Fruit fly (Drosophila melanogaster) whole organism, pupa: Measurements from ENCODE around the gene CG31960.
A peak's percentile ranks its signal among the peaks of the same experiment; 100 is the strongest.

Source experiments
- CG10348 ChIP-seq: fragments of 200-800 bp; sonication (Bioruptor generic); IDR thresholded peaks from 2 replicates; pipeline ENCODE4 v1.3.6; 2022; ENCODE audit warnings: missing biosample characterization, missing genetic modification characterization
- CG12605 ChIP-seq: fragments of 200-800 bp; sonication (Bioruptor generic); IDR thresholded peaks from 2 replicates; pipeline ENCODE4 v1.3.6; 2022; ENCODE audit warnings: missing biosample characterization, missing genetic modification characterization
- CG13204 ChIP-seq: fragments of 200-800 bp; sonication (Bioruptor generic); optimal IDR thresholded peaks from 2 replicates; lab custom pipeline; 2018; ENCODE audit warnings: missing biosample characterization, mild to moderate bottlenecking, missing genetic modification characterization, moderate library complexity
- CG14655 ChIP-seq: fragments of 200-800 bp; sonication (Bioruptor generic); optimal IDR thresholded peaks from 3 replicates; lab custom pipeline; 2017; ENCODE audit warnings: mild to moderate bottlenecking, missing biosample characterization, missing genetic modification reagents, missing genetic modification characterization
- CG15710 ChIP-seq: fragments of 200-800 bp; sonication (Bioruptor generic); optimal IDR thresholded peaks from 2 replicates; lab custom pipeline; 2018; ENCODE audit warnings: missing biosample characterization, mild to moderate bottlenecking, missing genetic modification characterization, moderate library complexity
- CG17806 ChIP-seq: fragments of 200-800 bp; sonication (Bioruptor generic); optimal IDR thresholded peaks from 2 replicates; lab custom pipeline; 2018; ENCODE audit warnings: missing biosample characterization, mild to moderate bottlenecking, missing genetic modification characterization, moderate library complexity
- CG32121 ChIP-seq: fragments of 200-800 bp; sonication (Bioruptor generic); IDR thresholded peaks from 2 replicates; pipeline ENCODE4 v1.3.6; 2022; ENCODE audit warnings: missing biosample characterization, missing genetic modification characterization
- CG34367 ChIP-seq: fragments of 200-800 bp; sonication (Bioruptor generic); optimal IDR thresholded peaks from 2 replicates; lab custom pipeline; 2018; ENCODE audit warnings: missing biosample characterization, mild to moderate bottlenecking, missing genetic modification characterization
- CG4496 ChIP-seq: fragments of 200-800 bp; sonication (Bioruptor generic); IDR thresholded peaks from 3 replicates; pipeline ENCODE4 v1.3.6; 2022; ENCODE audit warnings: missing biosample characterization, missing genetic modification characterization
- CG8159 ChIP-seq: fragments of 200-800 bp; sonication (Bioruptor generic); optimal IDR thresholded peaks from 3 replicates; lab custom pipeline; 2018; ENCODE audit warnings: missing biosample characterization, mild to moderate bottlenecking, missing genetic modification characterization, moderate library complexity
- CG8301 ChIP-seq: fragments of 200-800 bp; sonication (Bioruptor generic); optimal IDR thresholded peaks from 2 replicates; lab custom pipeline; 2018; ENCODE audit warnings: missing biosample characterization, mild to moderate bottlenecking, missing genetic modification characterization
- CG9948 ChIP-seq: fragments of 200-800 bp; sonication (Bioruptor generic); optimal IDR thresholded peaks from 2 replicates; lab custom pipeline; 2018; ENCODE audit warnings: missing biosample characterization, mild to moderate bottlenecking, missing genetic modification characterization, moderate library complexity
- D1 ChIP-seq: fragments of 200-800 bp; sonication (Bioruptor generic); optimal IDR thresholded peaks from 2 replicates; lab custom pipeline; 2018; ENCODE audit warnings: missing biosample characterization, mild to moderate bottlenecking, missing genetic modification characterization, moderate library complexity
- EcR ChIP-seq: fragments of 200-800 bp; sonication (Bioruptor generic); optimal IDR thresholded peaks from 3 replicates; lab custom pipeline; 2019; ENCODE audit warnings: missing biosample characterization, missing genetic modification characterization, mild to moderate bottlenecking, moderate library complexity, missing genetic modification reagents
- Ets98B ChIP-seq: fragments of 200-800 bp; sonication (Bioruptor generic); IDR thresholded peaks from 2 replicates; pipeline ENCODE4 v1.3.6; 2022; ENCODE audit warnings: missing biosample characterization, missing genetic modification characterization
- Pif1A ChIP-seq: fragments of 200-800 bp; sonication (Bioruptor generic); optimal IDR thresholded peaks from 3 replicates; lab custom pipeline; 2016; ENCODE audit warnings: missing biosample characterization, missing genetic modification characterization
- Pif1B ChIP-seq: fragments of 200-800 bp; sonication (Bioruptor generic); optimal IDR thresholded peaks from 3 replicates; lab custom pipeline; 2016; ENCODE audit warnings: missing biosample characterization, missing genetic modification characterization
- Snoo ChIP-seq: fragments of 200-800 bp; sonication (Bioruptor generic); optimal IDR thresholded peaks from 3 replicates; lab custom pipeline; 2017; ENCODE audit warnings: missing biosample characterization, mild to moderate bottlenecking, missing genetic modification characterization, inconsistent platforms
- fd96Ca ChIP-seq: fragments of 200-800 bp; sonication (Bioruptor generic); IDR thresholded peaks from 3 replicates; pipeline ENCODE4 v1.3.6; 2022; ENCODE audit warnings: missing biosample characterization, missing genetic modification characterization
- gl ChIP-seq: fragments of 200-800 bp; sonication (Bioruptor generic); optimal IDR thresholded peaks from 2 replicates; lab custom pipeline; 2018; ENCODE audit warnings: missing biosample characterization, mild to moderate bottlenecking, missing genetic modification characterization
- rn ChIP-seq: fragments of 200-800 bp; sonication (Bioruptor generic); IDR thresholded peaks from 2 replicates; pipeline ENCODE4 v1.3.6; 2022; ENCODE audit warnings: missing biosample characterization, missing genetic modification characterization

The CG31960 gene

DNA sequence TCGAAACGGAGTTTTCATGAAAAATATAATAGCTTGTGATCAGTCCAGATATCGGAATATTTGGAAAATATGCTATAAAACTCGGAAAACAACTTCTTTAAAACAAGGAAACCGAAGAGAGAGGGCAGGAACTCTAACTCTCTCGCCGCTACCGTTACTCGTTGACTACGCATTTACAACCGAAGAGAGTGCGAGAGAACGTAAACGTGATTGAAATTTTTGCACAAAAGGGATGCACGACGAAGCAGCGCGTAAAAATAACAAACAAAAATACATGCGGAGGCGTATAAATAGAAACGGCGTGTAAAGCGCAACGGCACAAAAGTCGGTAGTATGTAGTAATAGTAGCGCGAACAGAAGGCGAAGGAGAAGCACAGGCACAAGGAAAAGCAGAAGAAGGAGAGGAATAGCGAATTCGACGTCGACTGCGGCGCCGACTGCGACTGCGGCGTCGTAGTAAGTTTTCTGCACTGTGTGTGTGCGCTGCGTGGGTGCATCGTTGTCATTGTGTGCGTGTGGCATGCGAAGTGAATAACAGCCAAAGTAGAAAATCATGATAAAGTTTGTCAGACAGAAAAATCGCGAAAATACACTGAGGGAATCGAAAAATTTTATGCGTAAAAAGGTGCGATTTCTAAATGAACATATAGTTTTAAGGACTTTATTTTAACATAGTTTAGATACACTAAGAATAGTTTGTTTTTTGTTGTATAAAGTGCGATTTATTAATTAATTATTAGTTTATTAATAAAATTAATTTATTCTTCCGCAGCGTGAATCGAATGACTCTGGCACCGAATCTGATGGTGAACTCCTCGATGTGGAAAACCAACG lies 21.7 kb downstream of the CG31960 start:
- no peak for TF ChIP-seq Pif1B (GFP tag; lab: Kevin White, UChicago)
- no peak for TF ChIP-seq Snoo
- peak; percentile 41 for TF ChIP-seq CG17806 (tag; lab: Kevin White, UChicago)
- TF ChIP-seq CG8301, result no peak
- peak; percentile 64 for TF ChIP-seq D1 (tag; lab: Kevin White, UChicago)
- TF ChIP-seq CG14655 (GFP tag; lab: Kevin White, UChicago), result no peak
- peak; percentile 41; the same call in 1 of the 2 replicates for TF ChIP-seq CG12605
- no peak for TF ChIP-seq fd96Ca (GFP tag; lab: Robert Waterston, UW)
- TF ChIP-seq CG34367 (tag; lab: Kevin White, UChicago), result peak; percentile 9
- peak; percentile 66; the same call in 2 of the 3 replicates for TF ChIP-seq CG4496 (GFP tag; lab: Robert Waterston, UW)
- TF ChIP-seq gl (tag; lab: Kevin White, UChicago), result no peak
- peak; percentile 75 for TF ChIP-seq Ets98B (GFP tag; lab: Robert Waterston, UW)
- TF ChIP-seq CG32121, result peak; percentile 26; the same call in 1 of the 2 replicates
- peak; percentile 32 for TF ChIP-seq CG9948 (tag; lab: Kevin White, UChicago)

DNA sequence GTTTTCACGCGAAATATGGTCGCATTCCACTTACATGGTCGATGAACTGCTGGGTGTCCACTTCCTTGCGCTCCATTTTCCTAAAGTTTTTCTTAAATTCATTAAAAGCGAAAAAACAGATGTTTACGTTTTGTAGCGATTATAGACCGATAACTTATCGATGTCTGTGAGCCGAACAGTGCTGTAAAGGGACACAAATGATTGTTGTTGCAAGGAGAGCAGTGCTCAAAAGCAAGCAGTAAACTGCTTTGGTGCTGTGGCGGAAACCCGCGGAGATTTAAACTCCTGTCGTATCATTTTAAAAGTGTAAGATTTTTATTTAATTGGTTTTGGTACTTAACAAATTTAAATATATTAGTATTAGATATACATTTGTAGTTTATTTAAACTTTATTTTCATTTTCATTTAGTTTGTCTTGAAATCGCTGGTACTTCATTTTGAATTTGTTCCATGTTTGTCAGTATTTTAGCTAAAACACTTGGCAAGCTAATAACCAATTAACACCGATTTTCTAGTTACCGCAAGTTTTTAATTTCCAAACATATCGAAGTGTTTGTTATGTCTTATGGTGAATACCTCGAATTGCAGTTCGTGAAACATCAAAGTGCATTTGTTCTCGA lies 28.6 kb downstream of the CG31960 start, which contains the start of gene CG3407:
Gene CG3407 (minus strand): TSS at position 156 of the 621 bp plus-strand sequence.
- no peak for TF ChIP-seq D1 (tag; lab: Kevin White, UChicago)
- no peak for TF ChIP-seq Pif1B (GFP tag; lab: Kevin White, UChicago)
- TF ChIP-seq Snoo, result no peak
- no peak for TF ChIP-seq CG10348 (GFP tag; lab: Robert Waterston, UW)
- no peak for TF ChIP-seq Pif1A (GFP tag; lab: Kevin White, UChicago)
- TF ChIP-seq CG15710 (tag; lab: Kevin White, UChicago), result no peak
- no peak for TF ChIP-seq CG9948 (tag; lab: Kevin White, UChicago)
- TF ChIP-seq CG8159 (tag; lab: Kevin White, UChicago), result no peak
- TF ChIP-seq gl (tag; lab: Kevin White, UChicago), result no peak
- TF ChIP-seq CG34367 (tag; lab: Kevin White, UChicago), result no peak
- TF ChIP-seq CG32121, result no peak
- no peak for TF ChIP-seq rn (GFP tag; lab: Robert Waterston, UW)
- no peak for TF ChIP-seq CG12605
- no peak for TF ChIP-seq fd96Ca (GFP tag; lab: Robert Waterston, UW)
- TF ChIP-seq CG17806 (tag; lab: Kevin White, UChicago), result no peak
- TF ChIP-seq CG4496 (GFP tag; lab: Robert Waterston, UW), result no peak

- TF ChIP-seq Snoo (no peak), EcR (GFP tag; lab: Kevin White, UChicago) (no peak), CG13204 (GFP tag; lab: Kevin White, UChicago) (no peak), D1 (tag; lab: Kevin White, UChicago) (no peak), CG17806 (tag; lab: Kevin White, UChicago) (no peak), Pif1A (GFP tag; lab: Kevin White, UChicago) (no peak), CG8301 (no peak), CG8159 (tag; lab: Kevin White, UChicago) (no peak), rn (GFP tag; lab: Robert Waterston, UW) (no peak), CG15710 (tag; lab: Kevin White, UChicago) (no peak), CG10348 (GFP tag; lab: Robert Waterston, UW) (no peak), CG32121 (no peak), gl (tag; lab: Kevin White, UChicago) (no peak)
Observed at dm6 chr2L:3814163-3814562, 29.4 kb downstream of the CG31960 start.

DNA sequence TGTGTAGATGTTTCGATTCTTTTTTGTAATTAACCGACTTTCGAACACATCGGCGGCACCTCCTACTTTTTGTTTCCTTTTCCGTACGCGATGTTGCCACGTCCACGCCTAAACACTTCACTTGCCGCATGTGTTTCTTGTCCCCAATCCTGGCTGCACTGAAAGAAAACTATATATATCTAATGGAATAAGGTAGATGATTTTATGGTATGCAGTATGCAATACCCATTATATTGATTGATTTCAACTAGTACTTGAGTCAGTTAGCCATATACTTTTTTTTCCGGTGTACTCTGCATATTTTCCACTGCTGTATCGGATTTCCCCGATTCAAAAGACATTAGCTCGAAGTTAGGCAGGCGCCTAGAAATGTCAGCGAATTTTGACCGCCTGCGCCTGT lies 34.2 kb downstream of the CG31960 start:
- TF ChIP-seq CG14655 (GFP tag; lab: Kevin White, UChicago), result no peak
- TF ChIP-seq CG13204 (GFP tag; lab: Kevin White, UChicago), result no peak
- TF ChIP-seq CG8159 (tag; lab: Kevin White, UChicago), result no peak
- no peak for TF ChIP-seq CG32121
- TF ChIP-seq Pif1A (GFP tag; lab: Kevin White, UChicago), result no peak
- TF ChIP-seq fd96Ca (GFP tag; lab: Robert Waterston, UW), result no peak
- no peak for TF ChIP-seq rn (GFP tag; lab: Robert Waterston, UW)
- TF ChIP-seq gl (tag; lab: Kevin White, UChicago), result no peak
- no peak for TF ChIP-seq CG10348 (GFP tag; lab: Robert Waterston, UW)
- no peak for TF ChIP-seq Ets98B (GFP tag; lab: Robert Waterston, UW)
- no peak for TF ChIP-seq CG12605
- no peak for TF ChIP-seq D1 (tag; lab: Kevin White, UChicago)
- TF ChIP-seq CG4496 (GFP tag; lab: Robert Waterston, UW), result no peak
- no peak for TF ChIP-seq Pif1B (GFP tag; lab: Kevin White, UChicago)
- TF ChIP-seq CG9948 (tag; lab: Kevin White, UChicago), result no peak

DNA sequence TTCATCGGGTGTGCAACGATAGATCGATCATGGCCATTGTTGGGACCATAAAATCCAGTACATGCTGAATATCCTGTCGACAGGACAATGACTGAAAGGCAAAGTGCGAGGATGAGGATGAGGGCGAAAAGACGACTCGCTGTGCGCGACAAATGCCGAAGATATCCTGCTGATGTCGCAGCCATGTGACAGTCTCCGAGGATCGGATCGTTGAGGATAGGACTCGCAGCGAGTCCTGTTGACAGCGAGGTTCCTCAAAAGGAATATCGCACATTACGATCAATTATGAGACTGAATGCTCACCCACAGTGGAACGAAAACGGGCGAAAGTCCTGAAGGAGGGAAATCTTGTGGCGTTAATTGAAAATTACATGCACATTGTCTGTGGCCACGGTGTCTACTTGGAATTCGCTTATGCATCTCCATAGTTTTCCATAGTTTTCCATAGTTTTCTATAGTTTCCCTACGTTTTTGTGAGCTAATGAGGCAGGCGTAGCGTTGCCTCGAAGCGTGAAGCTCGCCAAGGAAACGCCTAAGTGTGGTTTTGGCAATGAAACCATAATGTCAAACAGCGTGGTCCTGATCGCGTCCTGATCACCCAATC lies 37.8 kb downstream of the CG31960 start:
- TF ChIP-seq D1 (tag; lab: Kevin White, UChicago) (no peak), Pif1B (GFP tag; lab: Kevin White, UChicago) (no peak), CG17806 (tag; lab: Kevin White, UChicago) (no peak), fd96Ca (GFP tag; lab: Robert Waterston, UW) (no peak), CG14655 (GFP tag; lab: Kevin White, UChicago) (no peak), CG12605 (no peak), CG15710 (tag; lab: Kevin White, UChicago) (no peak), CG8159 (tag; lab: Kevin White, UChicago) (no peak), CG32121 (no peak), CG13204 (GFP tag; lab: Kevin White, UChicago) (no peak), EcR (GFP tag; lab: Kevin White, UChicago) (no peak), Pif1A (GFP tag; lab: Kevin White, UChicago) (no peak), CG8301 (no peak), CG10348 (GFP tag; lab: Robert Waterston, UW) (no peak), Snoo (no peak), CG34367 (tag; lab: Kevin White, UChicago) (no peak), CG4496 (GFP tag; lab: Robert Waterston, UW) (no peak), gl (tag; lab: Kevin White, UChicago) (no peak), rn (GFP tag; lab: Robert Waterston, UW) (no peak), Ets98B (GFP tag; lab: Robert Waterston, UW) (no peak)
